Worm (Caenorhabditis elegans) whole organism, early embryonic: Measurements from ENCODE around the gene srh-130.

Source experiments
- ama-1 ChIP-seq: fragments of 150-350 bp; optimal IDR thresholded peaks from 2 replicates; lab custom pipeline; 2014
- flt-1 ChIP-seq: fragments of 200-800 bp; sonication (Bioruptor generic); IDR thresholded peaks from 2 replicates; pipeline ENCODE4 v1.3.6; 2022; ENCODE audit warnings: missing genetic modification characterization, missing compliant biosample characterization
- tbx-11 ChIP-seq: fragments of 200-800 bp; sonication (Bioruptor generic); IDR thresholded peaks from 2 replicates; pipeline ENCODE4 v1.3.6; 2022; ENCODE audit warnings: missing genetic modification characterization, missing compliant biosample characterization
- tbx-37 ChIP-seq: fragments of 200-800 bp; sonication (Bioruptor generic); conservative IDR thresholded peaks from 2 replicates; pipeline ENCODE4 v1.3.6; 2022; ENCODE audit warnings: missing genetic modification reagents, missing genetic modification characterization, missing compliant biosample characterization

DNA sequence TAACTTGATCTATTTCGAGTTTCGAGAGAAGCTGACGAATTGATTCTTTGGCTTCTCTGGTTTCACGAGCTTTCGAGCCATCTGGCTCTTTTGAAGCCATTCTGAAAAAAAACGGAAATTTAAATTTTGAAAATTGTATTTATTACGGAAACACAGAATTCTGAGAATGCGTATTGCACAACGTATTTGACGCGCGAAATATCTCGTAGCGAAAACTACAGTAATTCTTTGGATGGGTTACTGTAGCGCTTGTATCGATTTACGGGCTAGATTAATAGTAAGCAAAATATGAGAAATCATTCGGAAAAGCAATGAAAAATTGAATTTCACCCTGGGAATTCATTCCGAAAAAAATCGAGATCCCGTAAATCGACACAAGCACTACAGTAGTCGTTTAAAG, 37.3 kb upstream of the srh-130 start, which contains the start of gene C04F5.8:
- TF ChIP-seq flt-1 (no peak), tbx-37 (no peak), ama-1 (lab: Kevin White, UChicago) (no peak), tbx-11 (GFP tag; lab: Robert Waterston, UW) (no peak)
